Worm (Caenorhabditis elegans): ENCODE results near the gene ttbk-8.1.

DNA sequence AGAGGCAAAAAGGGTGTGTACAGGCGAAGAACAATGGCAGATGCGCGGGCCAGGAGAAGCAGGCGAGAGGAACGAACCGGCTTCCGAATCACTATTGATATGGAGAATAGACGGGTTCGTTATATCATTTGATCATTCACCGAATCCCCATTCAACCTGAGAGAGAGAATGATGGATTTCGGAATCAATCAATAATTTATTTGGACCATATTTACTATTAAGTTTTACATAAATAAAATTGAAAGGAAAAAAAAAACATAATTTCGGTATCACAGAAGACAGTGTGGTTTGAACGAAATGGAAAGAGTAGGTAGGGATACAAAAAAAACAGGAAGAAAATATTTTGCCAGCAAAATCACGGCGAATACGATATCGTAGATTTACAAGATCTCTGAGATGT is 26.8 kb upstream of the ttbk-8.1 start, which contains the start of gene mam-3:
- TF ChIP-seq sea-1 (GFP tag; conservative IDR thresholded peaks at IDR 0.05) = no peak
- TF ChIP-seq hnd-1 (tag; optimal IDR thresholded peaks at IDR 0.05) = no peak
- no peak for TF ChIP-seq hmbx-1 (tag; optimal IDR thresholded peaks at IDR 0.05)
- no peak for TF ChIP-seq ama-1 (optimal IDR thresholded peaks at IDR 0.05)
- TF ChIP-seq ceh-36 (tag; optimal IDR thresholded peaks at IDR 0.05) = no peak
- no peak for TF ChIP-seq tbx-11 (GFP tag; IDR thresholded peaks at IDR 0.05)
- no peak for TF ChIP-seq scrt-1 (GFP tag; IDR thresholded peaks at IDR 0.05)
- no peak for TF ChIP-seq tbx-37 (GFP tag; conservative IDR thresholded peaks at IDR 0.05)
- no peak for TF ChIP-seq flt-1 (GFP tag; IDR thresholded peaks at IDR 0.05)
- no peak for TF ChIP-seq aly-1 (tag; optimal IDR thresholded peaks at IDR 0.05)
- TF ChIP-seq ets-7 (tag; optimal IDR thresholded peaks at IDR 0.05) = no peak
- TF ChIP-seq B0310.2 (tag; optimal IDR thresholded peaks at IDR 0.05) = no peak
- no peak for TF ChIP-seq pes-1 (GFP tag; IDR thresholded peaks at IDR 0.05)
- TF ChIP-seq tra-4 (tag; optimal IDR thresholded peaks at IDR 0.05) = no peak
